Worm (Caenorhabditis elegans) whole organism, L3 larva: ENCODE results near the gene arrd-18.
A peak's percentile ranks its signal among the peaks of the same experiment; 100 is the strongest.

Experiments
- R02D3.7 ChIP-seq: fragments of 150-350 bp; optimal IDR thresholded peaks from 2 replicates; lab custom pipeline; 2014; ENCODE audit warnings: missing biosample characterization, missing genetic modification characterization
- ZK546.5 ChIP-seq: sonication (generic microtip); optimal IDR thresholded peaks from 2 replicates; lab custom pipeline; 2017; ENCODE audit warnings: missing biosample characterization, missing genetic modification characterization
- aly-2 ChIP-seq: fragments of 150-350 bp; optimal IDR thresholded peaks from 2 replicates; lab custom pipeline; 2014; ENCODE audit warnings: missing biosample characterization, missing genetic modification characterization
- ama-1 ChIP-seq: fragments of 150-350 bp; optimal IDR thresholded peaks from 2 replicates; lab custom pipeline; 2018
- ceh-16 ChIP-seq: sonication (generic microtip); optimal IDR thresholded peaks from 2 replicates; lab custom pipeline; 2017; ENCODE audit warnings: missing biosample characterization, missing genetic modification characterization
- ceh-28 ChIP-seq: fragments of 150-350 bp; optimal IDR thresholded peaks from 2 replicates; lab custom pipeline; 2014; ENCODE audit warnings: missing biosample characterization, missing genetic modification reagents, missing genetic modification characterization
- ceh-9 ChIP-seq: sonication (generic microtip); optimal IDR thresholded peaks from 2 replicates; lab custom pipeline; 2018; ENCODE audit warnings: missing biosample characterization, missing genetic modification characterization
- daf-12 ChIP-seq: fragments of 150-350 bp; optimal IDR thresholded peaks from 2 replicates; lab custom pipeline; 2014; ENCODE audit warnings: missing biosample characterization, missing genetic modification reagents, missing genetic modification characterization
- egl-5 ChIP-seq: fragments of 150-350 bp; optimal IDR thresholded peaks from 2 replicates; lab custom pipeline; 2017; ENCODE audit warnings: missing biosample characterization, missing genetic modification reagents, missing genetic modification characterization, inconsistent platforms
- elt-1 ChIP-seq: fragments of 150-350 bp; optimal IDR thresholded peaks from 2 replicates; lab custom pipeline; 2014; ENCODE audit warnings: missing biosample characterization, missing genetic modification characterization
- elt-2 ChIP-seq: sonication (generic microtip); optimal IDR thresholded peaks from 2 replicates; lab custom pipeline; 2016; ENCODE audit warnings: missing genetic modification reagents, mild to moderate bottlenecking, missing genetic modification characterization, missing compliant biosample characterization
- elt-3 ChIP-seq, 3 experiments: fragments of 150-350 bp in 1 of 3; sonication (generic microtip) in 2 of 3; optimal IDR thresholded peaks; 2 replicates in 2 of 3; 4 replicates in 1 of 3; lab custom pipeline; 2014 to 2017; ENCODE audit warnings: missing biosample characterization in 3 of 3, missing genetic modification characterization in 3 of 3
- eor-1 ChIP-seq, 2 experiments: fragments of 150-350 bp; optimal IDR thresholded peaks; 2 replicates each; lab custom pipeline; 2014 to 2018; ENCODE audit warnings: missing biosample characterization in 2 of 2, missing genetic modification characterization in 2 of 2
- fkh-2 ChIP-seq: fragments of 150-350 bp; optimal IDR thresholded peaks from 2 replicates; lab custom pipeline; 2014; ENCODE audit warnings: missing biosample characterization, missing genetic modification reagents, missing genetic modification characterization
- fos-1 ChIP-seq: fragments of 150-350 bp; optimal IDR thresholded peaks from 2 replicates; lab custom pipeline; 2014; ENCODE audit warnings: missing biosample characterization, missing genetic modification characterization
- hmg-11 ChIP-seq: sonication (generic microtip); optimal IDR thresholded peaks from 2 replicates; lab custom pipeline; 2016; ENCODE audit warnings: missing genetic modification characterization, missing compliant biosample characterization
- jun-1 ChIP-seq: fragments of 150-350 bp; optimal IDR thresholded peaks from 2 replicates; lab custom pipeline; 2014; ENCODE audit warnings: missing biosample characterization, missing genetic modification reagents, missing genetic modification characterization
- lin-39 ChIP-seq: fragments of 150-350 bp; optimal IDR thresholded peaks from 2 replicates; lab custom pipeline; 2018; ENCODE audit warnings: missing biosample characterization, missing genetic modification reagents, missing genetic modification characterization
- lsy-12 ChIP-seq: sonication (generic microtip); optimal IDR thresholded peaks from 2 replicates; lab custom pipeline; 2016; ENCODE audit warnings: mild to moderate bottlenecking, missing genetic modification characterization, missing compliant biosample characterization
- mdl-1 ChIP-seq: fragments of 150-350 bp; optimal IDR thresholded peaks from 2 replicates; lab custom pipeline; 2014; ENCODE audit warnings: missing biosample characterization, missing genetic modification characterization
- mml-1 ChIP-seq: fragments of 150-350 bp; sonication (generic microtip); optimal IDR thresholded peaks from 3 replicates; lab custom pipeline; 2014; ENCODE audit warnings: missing biosample characterization, missing genetic modification characterization
- nfya-1 ChIP-seq: sonication (generic microtip); optimal IDR thresholded peaks from 2 replicates; lab custom pipeline; 2017; ENCODE audit warnings: missing genetic modification characterization, mild to moderate bottlenecking, missing compliant biosample characterization, antibody characterized with exemption, moderate library complexity; ENCODE audit not compliant: insufficient read depth
- nhr-11 ChIP-seq: fragments of 150-350 bp; optimal IDR thresholded peaks from 2 replicates; lab custom pipeline; 2014; ENCODE audit warnings: missing biosample characterization, missing genetic modification characterization
- nhr-23 ChIP-seq: fragments of 150-350 bp; optimal IDR thresholded peaks from 2 replicates; lab custom pipeline; 2014; ENCODE audit warnings: missing biosample characterization, missing genetic modification reagents, missing genetic modification characterization
- nhr-237 ChIP-seq: fragments of 150-350 bp; optimal IDR thresholded peaks from 2 replicates; lab custom pipeline; 2014; ENCODE audit warnings: missing biosample characterization, missing genetic modification characterization
- nhr-28 ChIP-seq: fragments of 150-350 bp; optimal IDR thresholded peaks from 2 replicates; lab custom pipeline; 2014; ENCODE audit warnings: missing biosample characterization, missing genetic modification characterization
- nhr-67 ChIP-seq: fragments of 150-350 bp; optimal IDR thresholded peaks from 2 replicates; lab custom pipeline; 2014; ENCODE audit warnings: missing biosample characterization, missing genetic modification characterization
- nhr-76 ChIP-seq: fragments of 150-350 bp; sonication (generic microtip); optimal IDR thresholded peaks from 5 replicates; lab custom pipeline; 2014; ENCODE audit warnings: missing biosample characterization, missing genetic modification characterization
- nhr-77 ChIP-seq: fragments of 150-350 bp; optimal IDR thresholded peaks from 2 replicates; lab custom pipeline; 2014; ENCODE audit warnings: missing biosample characterization, missing genetic modification characterization
- pqm-1 ChIP-seq: fragments of 150-350 bp; optimal IDR thresholded peaks from 2 replicates; lab custom pipeline; 2017; ENCODE audit warnings: missing biosample characterization, missing genetic modification characterization, inconsistent platforms
- skn-1 ChIP-seq: fragments of 150-350 bp; optimal IDR thresholded peaks from 2 replicates; lab custom pipeline; 2014; ENCODE audit warnings: missing biosample characterization, missing genetic modification characterization
- snpc-4 ChIP-seq: fragments of 150-350 bp; optimal IDR thresholded peaks from 2 replicates; lab custom pipeline; 2014; ENCODE audit warnings: missing biosample characterization, missing genetic modification characterization
- tbx-2 ChIP-seq: sonication (generic microtip); optimal IDR thresholded peaks from 2 replicates; lab custom pipeline; 2016; ENCODE audit warnings: mild to moderate bottlenecking, missing genetic modification characterization, missing compliant biosample characterization
- unc-39 ChIP-seq: sonication (generic microtip); optimal IDR thresholded peaks from 4 replicates; lab custom pipeline; 2017; ENCODE audit warnings: missing biosample characterization, missing genetic modification characterization
- unc-62 ChIP-seq: fragments of 150-350 bp; sonication (generic microtip); optimal IDR thresholded peaks from 4 replicates; lab custom pipeline; 2014; ENCODE audit warnings: missing biosample characterization, missing genetic modification reagents, missing genetic modification characterization

Gene arrd-18

DNA sequence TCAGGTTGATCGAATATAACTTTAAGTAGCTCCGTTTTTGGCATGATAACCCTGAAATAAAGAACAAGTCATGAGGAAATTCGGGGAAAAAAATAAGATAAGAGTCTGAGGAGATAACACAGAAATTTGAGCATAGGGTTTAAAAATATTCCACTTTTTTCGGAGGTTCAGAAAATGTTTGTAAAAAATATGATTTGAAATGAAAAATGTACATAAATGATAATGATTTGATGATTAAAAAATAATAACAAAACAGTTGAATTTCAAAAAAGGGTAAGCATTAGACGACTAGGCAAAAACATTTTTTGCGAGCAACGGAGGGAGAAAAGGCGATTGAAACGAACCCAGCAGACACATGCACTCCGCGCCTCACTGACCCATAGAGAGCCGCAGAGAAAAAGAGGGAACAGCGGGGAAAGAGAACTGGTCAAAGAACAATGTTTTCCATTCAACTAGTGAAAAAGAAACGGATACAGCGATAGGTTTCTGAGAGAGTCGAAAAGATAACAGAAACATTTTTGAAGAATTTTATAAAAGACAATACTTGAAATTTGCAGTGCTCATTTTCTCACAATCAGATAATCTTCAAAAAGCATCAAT, at the start of gene arrd-18:
TSS of gene arrd-18 (minus strand) at position 51 of the 600 bp plus-strand sequence.
- TF ChIP-seq ceh-16 (tag; lab: Kevin White, UChicago) (no peak), nfya-1 (tag; lab: Kevin White, UChicago) (peak; percentile 27), snpc-4 (tag; lab: Kevin White, UChicago) (peak; percentile 14), elt-2 (tag; lab: Kevin White, UChicago) (peak; percentile 38), hmg-11 (tag; lab: Kevin White, UChicago) (peak; percentile 50), ZK546.5 (no peak)

DNA sequence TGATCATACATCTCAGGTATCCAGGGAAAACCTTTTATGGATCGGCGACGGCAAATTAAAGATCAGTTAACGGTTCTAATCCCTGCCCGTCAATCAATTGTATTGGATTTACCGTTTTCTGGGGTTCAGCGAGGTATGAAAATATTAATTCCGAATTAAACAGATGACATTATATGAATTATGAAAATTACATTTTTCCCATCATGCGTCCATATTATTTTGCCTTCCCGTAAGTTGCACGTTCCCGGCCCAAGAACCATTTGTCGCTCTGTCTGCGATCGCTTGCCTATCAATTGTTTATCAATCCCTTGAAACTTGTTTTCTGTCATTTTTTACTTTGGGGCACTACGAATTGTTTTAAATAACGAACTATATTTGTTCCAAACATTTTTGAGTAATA, 49.7 kb upstream of the arrd-18 start:
- TF ChIP-seq skn-1 (tag; lab: Kevin White, UChicago), result no peak

DNA sequence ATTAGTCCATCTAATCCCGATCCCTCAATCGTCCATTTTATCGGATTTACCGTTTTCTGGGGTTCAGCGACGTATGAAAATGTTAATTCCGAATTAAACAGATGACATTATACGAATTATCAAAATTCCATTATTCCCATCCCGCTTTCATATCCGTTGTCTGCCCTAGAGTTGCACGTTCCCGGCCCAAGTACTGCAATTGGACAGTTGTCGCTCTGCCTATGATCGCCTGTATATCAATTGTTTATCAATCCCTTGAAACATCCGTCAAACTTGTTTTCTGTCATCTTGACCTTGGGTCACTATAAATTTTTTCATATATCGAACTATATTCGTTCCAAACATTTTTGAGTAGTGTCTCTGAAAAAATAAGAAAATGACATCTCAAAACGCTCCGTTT, 46.4 kb upstream of the arrd-18 start, which contains the start of gene C04E12.5:
TSS of gene C04E12.5 (plus strand) at position 301 of the 400 bp plus-strand sequence.
- TF ChIP-seq ama-1 (lab: Kevin White, UChicago), result no peak
- TF ChIP-seq nfya-1 (tag; lab: Kevin White, UChicago), result no peak
- TF ChIP-seq fkh-2 (tag; lab: Kevin White, UChicago), result no peak
- no peak for TF ChIP-seq pqm-1 (tag; lab: Kevin White, UChicago)
- TF ChIP-seq mdl-1 (tag; lab: Kevin White, UChicago), result no peak
- no peak for TF ChIP-seq elt-2 (tag; lab: Kevin White, UChicago)
- no peak for TF ChIP-seq fos-1 (tag; lab: Kevin White, UChicago)
- no peak for TF ChIP-seq nhr-77 (tag; lab: Kevin White, UChicago)
- no peak for TF ChIP-seq nhr-76 (tag; lab: Kevin White, UChicago)
- TF ChIP-seq unc-62, result no peak
- no peak for TF ChIP-seq nhr-11 (tag; lab: Kevin White, UChicago)
- TF ChIP-seq daf-12, result no peak
- TF ChIP-seq mml-1, result no peak
- TF ChIP-seq elt-3 (tag; optimal IDR thresholded peaks at IDR 0.05; lab: Kevin White, UChicago), result no peak
- TF ChIP-seq nhr-237 (tag; lab: Kevin White, UChicago), result no peak
- TF ChIP-seq ceh-16 (tag; lab: Kevin White, UChicago), result no peak

DNA sequence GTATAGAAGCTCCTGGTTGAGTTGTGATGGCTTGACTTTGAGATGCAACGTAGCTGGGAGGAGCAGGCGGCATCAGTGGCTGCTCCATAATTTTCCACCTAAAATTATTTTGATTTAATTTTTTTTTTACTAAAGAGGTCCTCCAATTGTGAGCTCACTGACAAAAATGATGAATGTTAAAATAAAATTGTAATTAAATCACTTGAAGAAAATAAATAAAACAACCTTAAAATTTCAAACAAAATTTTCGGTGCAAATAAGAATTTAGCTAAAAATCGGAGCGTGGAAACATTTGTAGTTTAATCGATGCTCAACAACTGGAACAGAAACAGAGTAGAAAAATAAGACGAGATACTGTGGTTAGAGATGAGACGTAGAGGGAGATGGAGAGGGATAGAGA, 45.2 kb upstream of the arrd-18 start, which contains the start of gene scrm-3:
TSS of gene scrm-3 (minus strand) at position 101 of the 400 bp plus-strand sequence.
- TF ChIP-seq nhr-76 (tag; lab: Kevin White, UChicago) (no peak), nhr-11 (tag; lab: Kevin White, UChicago) (no peak), egl-5 (no peak), eor-1 (tag; optimal IDR thresholded peaks at IDR 0.05; lab: Kevin White, UChicago) (no peak), hmg-11 (tag; lab: Kevin White, UChicago) (no peak), daf-12 (no peak), R02D3.7 (tag; lab: Kevin White, UChicago) (no peak), unc-39 (tag; lab: Kevin White, UChicago) (no peak), lin-39 (tag; lab: Kevin White, UChicago) (no peak), nhr-67 (no peak), ceh-28 (tag; lab: Kevin White, UChicago) (no peak), jun-1 (tag; lab: Kevin White, UChicago) (no peak), elt-2 (tag; lab: Kevin White, UChicago) (no peak), ceh-9 (tag; lab: Kevin White, UChicago) (no peak), tbx-2 (tag; lab: Kevin White, UChicago) (no peak)
- TF ChIP-seq, all 47 proteins: peak for 0

DNA sequence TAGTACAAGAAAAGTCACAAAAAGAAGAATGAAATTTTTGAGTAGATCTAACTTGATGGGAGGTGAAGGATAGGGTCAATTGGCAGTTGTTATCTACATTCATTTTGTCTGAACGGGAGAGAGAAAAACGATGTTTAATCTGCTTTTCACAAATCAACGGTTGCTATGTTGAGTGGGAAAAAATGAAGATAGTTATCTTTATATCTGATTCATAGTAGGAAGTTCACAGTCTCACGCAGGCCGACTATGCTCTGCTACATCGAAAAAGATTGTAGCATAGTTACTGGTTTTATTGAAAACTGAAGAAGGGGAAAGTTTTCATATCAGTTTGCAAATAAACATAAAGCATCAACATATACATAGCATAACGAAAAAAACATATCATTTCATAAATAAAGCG, 43.6 kb upstream of the arrd-18 start:
- TF ChIP-seq ama-1 (lab: Kevin White, UChicago), result no peak
- TF ChIP-seq lsy-12 (tag; lab: Kevin White, UChicago), result no peak
- TF ChIP-seq aly-2 (tag; lab: Kevin White, UChicago), result no peak
- no peak for TF ChIP-seq lin-39 (tag; lab: Kevin White, UChicago)
- peak; percentile 87 for TF ChIP-seq elt-1
- TF ChIP-seq nhr-77 (tag; lab: Kevin White, UChicago), result no peak
- no peak for TF ChIP-seq nhr-28
- TF ChIP-seq egl-5, result no peak
- peak; percentile 31 for TF ChIP-seq nhr-23 (tag; lab: Kevin White, UChicago)
